Worm (Caenorhabditis elegans) whole organism, L1 larva: Measurements from ENCODE around the gene srr-8.
A peak's percentile ranks its signal among the peaks of the same experiment; 100 is the strongest.

Experiments
- C04F5.9 ChIP-seq: sonication (generic microtip); optimal IDR thresholded peaks from 2 replicates; lab custom pipeline; 2016; ENCODE audit warnings: missing genetic modification characterization, missing compliant biosample characterization
- C34B4.2 ChIP-seq: sonication (generic microtip); optimal IDR thresholded peaks from 2 replicates; lab custom pipeline; 2017; ENCODE audit warnings: mild to moderate bottlenecking, missing genetic modification characterization, missing compliant biosample characterization
- F16B12.6 ChIP-seq: fragments of 150-350 bp; optimal IDR thresholded peaks from 2 replicates; lab custom pipeline; 2014; ENCODE audit warnings: missing biosample characterization, missing genetic modification characterization
- alr-1 ChIP-seq: fragments of 200-800 bp; sonication (Bioruptor generic); optimal IDR thresholded peaks from 2 replicates; lab custom pipeline; 2018; ENCODE audit warnings: borderline replicate concordance, mild to moderate bottlenecking, missing genetic modification characterization, missing compliant biosample characterization
- blmp-1 ChIP-seq: fragments of 150-350 bp; optimal IDR thresholded peaks from 2 replicates; lab custom pipeline; 2014; ENCODE audit warnings: missing biosample characterization, missing genetic modification characterization
- ceh-8 ChIP-seq: fragments of 200-800 bp; sonication (Bioruptor generic); optimal IDR thresholded peaks from 2 replicates; lab custom pipeline; 2018; ENCODE audit warnings: mild to moderate bottlenecking, missing genetic modification characterization, moderate library complexity, missing compliant biosample characterization
- ceh-82 ChIP-seq, 3 experiments: fragments of 150-350 bp in 1 of 3; sonication (generic microtip) in 2 of 3; optimal IDR thresholded peaks; 2 replicates each; lab custom pipeline; 2014 to 2017; ENCODE audit warnings: missing biosample characterization in 3 of 3, missing genetic modification characterization in 3 of 3
- ceh-88 ChIP-seq: fragments of 200-800 bp; sonication (Bioruptor generic); IDR thresholded peaks from 2 replicates; pipeline ENCODE4 v1.3.6; 2022; ENCODE audit warnings: missing genetic modification characterization, missing compliant biosample characterization
- dpl-1 ChIP-seq, 3 experiments: fragments of 150-350 bp in 2 of 3; sonication (generic microtip) in 1 of 3; optimal IDR thresholded peaks; 2 replicates each; lab custom pipeline; 2014 to 2017; ENCODE audit warnings: missing biosample characterization in 3 of 3, missing genetic modification characterization in 3 of 3, missing genetic modification reagents in 3 of 3
- dsc-1 ChIP-seq: sonication (generic microtip); optimal IDR thresholded peaks from 2 replicates; lab custom pipeline; 2016; ENCODE audit warnings: mild to moderate bottlenecking, missing genetic modification characterization, missing compliant biosample characterization
- efl-1 ChIP-seq, 4 experiments: fragments of 150-350 bp; optimal IDR thresholded peaks in 3 of 4; peaks in 1 of 4; 1 replicate in 1 of 4; 2 replicates in 3 of 4; lab custom pipeline; 2014; ENCODE audit warnings: missing biosample characterization in 2 of 4, missing genetic modification characterization in 2 of 4, missing genetic modification reagents in 2 of 4
- fkh-4 ChIP-seq: sonication (generic microtip); optimal IDR thresholded peaks from 2 replicates; lab custom pipeline; 2016; ENCODE audit warnings: missing compliant biosample characterization, missing genetic modification characterization, borderline replicate concordance
- fos-1 ChIP-seq: fragments of 150-350 bp; optimal IDR thresholded peaks from 2 replicates; lab custom pipeline; 2014; ENCODE audit warnings: missing biosample characterization, missing genetic modification characterization
- grh-1 ChIP-seq: fragments of 200-800 bp; sonication (Bioruptor generic); IDR thresholded peaks from 2 replicates; pipeline ENCODE4 v1.3.6; 2022; ENCODE audit warnings: missing genetic modification reagents, missing genetic modification characterization, missing compliant biosample characterization
- hlh-4 ChIP-seq: sonication (generic microtip); optimal IDR thresholded peaks from 2 replicates; lab custom pipeline; 2016; ENCODE audit warnings: mild to moderate bottlenecking, missing genetic modification characterization, missing compliant biosample characterization
- isw-1 ChIP-seq: fragments of 200-800 bp; sonication (Bioruptor generic); IDR thresholded peaks from 2 replicates; pipeline ENCODE4 v1.3.6; 2022; ENCODE audit warnings: missing genetic modification characterization, missing compliant biosample characterization
- lin-15B ChIP-seq: fragments of 150-350 bp; sonication (generic microtip); optimal IDR thresholded peaks from 3 replicates; lab custom pipeline; 2014; ENCODE audit warnings: missing biosample characterization, missing genetic modification characterization
- lin-35 ChIP-seq, 2 experiments: fragments of 150-350 bp; optimal IDR thresholded peaks; 2 replicates each; lab custom pipeline; 2014; ENCODE audit warnings: missing biosample characterization in 2 of 2, missing genetic modification characterization in 2 of 2, missing genetic modification reagents in 2 of 2
- mab-9 ChIP-seq: fragments of 200-800 bp; sonication (Bioruptor generic); IDR thresholded peaks from 2 replicates; pipeline ENCODE4 v1.3.6; 2022; ENCODE audit warnings: missing genetic modification reagents, missing genetic modification characterization, missing compliant biosample characterization
- nhr-11 ChIP-seq: fragments of 150-350 bp; optimal IDR thresholded peaks from 2 replicates; lab custom pipeline; 2014; ENCODE audit warnings: missing biosample characterization, missing genetic modification characterization
- nhr-19 ChIP-seq: fragments of 200-800 bp; sonication (Bioruptor generic); conservative IDR thresholded peaks from 2 replicates; pipeline ENCODE4 v1.3.6; 2022; ENCODE audit warnings: missing genetic modification characterization, missing compliant biosample characterization
- nhr-47 ChIP-seq: sonication (generic microtip); optimal IDR thresholded peaks from 2 replicates; lab custom pipeline; 2016; ENCODE audit warnings: mild to moderate bottlenecking, missing genetic modification characterization, moderate library complexity, missing compliant biosample characterization
- nhr-71 ChIP-seq: sonication (generic microtip); optimal IDR thresholded peaks from 2 replicates; lab custom pipeline; 2016; ENCODE audit warnings: mild to moderate bottlenecking, missing genetic modification characterization, moderate library complexity, missing compliant biosample characterization
- nhr-90 ChIP-seq: sonication (generic microtip); optimal IDR thresholded peaks from 2 replicates; lab custom pipeline; 2016; ENCODE audit warnings: mild to moderate bottlenecking, missing genetic modification characterization, missing compliant biosample characterization; ENCODE audit not compliant: poor library complexity
- rnt-1 ChIP-seq: sonication (generic microtip); optimal IDR thresholded peaks from 2 replicates; lab custom pipeline; 2016; ENCODE audit warnings: mild to moderate bottlenecking, missing genetic modification characterization, moderate library complexity, missing compliant biosample characterization
- swsn-7 ChIP-seq: sonication (generic microtip); optimal IDR thresholded peaks from 2 replicates; lab custom pipeline; 2016; ENCODE audit warnings: missing genetic modification characterization, missing compliant biosample characterization
- tbx-2 ChIP-seq: sonication (generic microtip); optimal IDR thresholded peaks from 2 replicates; lab custom pipeline; 2016; ENCODE audit warnings: missing genetic modification characterization, missing compliant biosample characterization
- unc-86 ChIP-seq: sonication (generic microtip); optimal IDR thresholded peaks from 2 replicates; lab custom pipeline; 2016; ENCODE audit warnings: missing genetic modification characterization, missing compliant biosample characterization
- unc-98 ChIP-seq: fragments of 200-800 bp; sonication (Bioruptor generic); IDR thresholded peaks from 2 replicates; pipeline ENCODE4 v1.3.6; 2022; ENCODE audit warnings: missing genetic modification characterization, missing compliant biosample characterization
- xbp-1 ChIP-seq: sonication (generic microtip); optimal IDR thresholded peaks from 2 replicates; lab custom pipeline; 2016; ENCODE audit warnings: missing genetic modification characterization, missing compliant biosample characterization

srr-8 gene

DNA sequence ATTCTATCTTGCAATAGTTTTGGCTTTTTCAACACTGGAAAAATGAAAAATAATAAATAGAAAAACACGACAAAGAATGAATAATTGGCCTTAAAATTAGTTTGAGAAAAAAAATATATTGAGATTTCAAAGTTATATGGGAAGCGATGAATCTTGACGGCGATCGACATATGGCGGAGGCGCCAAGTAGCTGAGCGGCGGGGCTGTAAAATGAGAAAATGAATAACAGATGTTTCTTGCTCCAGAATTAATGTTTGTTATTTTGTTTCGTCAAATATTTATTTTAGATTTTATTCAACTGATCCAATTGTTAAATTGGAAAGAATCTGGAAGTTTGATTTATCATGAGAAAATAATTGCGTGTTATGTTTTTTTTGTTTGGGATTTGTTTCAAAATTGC lies 38.1 kb downstream of the srr-8 start, which contains the start of gene K11D12.11:
TSS of gene K11D12.11 (minus strand) at position 42 of the 400 bp plus-strand sequence.
- no peak for TF ChIP-seq dpl-1 (GFP tag; optimal IDR thresholded peaks at IDR 0.05; lab: Kevin White, UChicago)
- peak; percentile 83 for TF ChIP-seq fkh-4 (tag; lab: Kevin White, UChicago)
- TF ChIP-seq ceh-82 (tag; optimal IDR thresholded peaks at IDR 0.05; lab: Kevin White, UChicago): no peak
- peak; percentile 97 for TF ChIP-seq dsc-1 (tag; lab: Kevin White, UChicago)

- TF ChIP-seq swsn-7 (tag; lab: Kevin White, UChicago) (no peak), blmp-1 (tag; lab: Kevin White, UChicago) (peak; percentile 71), fos-1 (tag; lab: Kevin White, UChicago) (no peak), ceh-8 (GFP tag; lab: Kevin White, UChicago) (no peak)
Measured at ce11 chrV:5040925-5041324, 39.4 kb downstream of the srr-8 start, which contains the start of gene K11D12.8. Gene K11D12.8 (minus strand): TSS chrV:5041001.

- TF ChIP-seq F16B12.6 (tag; lab: Kevin White, UChicago) (no peak), ceh-82 (tag; optimal IDR thresholded peaks at IDR 0.05; lab: Kevin White, UChicago) (no peak), C34B4.2 (tag; lab: Kevin White, UChicago) (no peak), nhr-90 (tag; lab: Kevin White, UChicago) (no peak), grh-1 (GFP tag; lab: Robert Waterston, UW) (no peak), lin-35 (GFP tag; optimal IDR thresholded peaks at IDR 0.05; lab: Kevin White, UChicago) (no peak), ceh-8 (GFP tag; lab: Kevin White, UChicago) (no peak), ceh-88 (GFP tag; lab: Robert Waterston, UW) (no peak), unc-86 (tag; lab: Kevin White, UChicago) (no peak), xbp-1 (tag; lab: Kevin White, UChicago) (no peak), alr-1 (tag; lab: Kevin White, UChicago) (no peak)
Measured at ce11 chrV:5046103-5046502, 44.6 kb downstream of the srr-8 start, which contains the start of gene exc-14. Gene exc-14 (minus strand): TSS chrV:5046203.

DNA sequence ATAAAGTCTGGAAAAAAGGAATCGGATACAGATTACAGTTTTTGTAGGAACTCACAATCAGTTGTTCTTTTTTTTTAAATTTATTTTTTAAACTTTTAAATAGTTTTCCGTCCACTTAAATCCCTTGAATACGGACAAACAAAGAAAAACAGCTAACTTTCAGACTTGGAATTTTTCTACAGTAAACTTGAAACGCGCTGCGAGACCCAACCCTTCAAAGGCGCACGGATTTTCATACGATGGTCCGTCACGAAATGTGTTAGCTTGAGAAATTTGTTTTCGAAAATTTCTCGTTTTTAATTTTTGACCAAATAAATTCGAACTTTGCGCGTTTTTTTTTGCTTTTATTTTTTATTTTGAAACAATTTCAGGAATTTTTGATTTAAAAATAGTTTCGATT lies 45.1 kb downstream of the srr-8 start:
- no peak for TF ChIP-seq lin-15B (tag; lab: Kevin White, UChicago)
- TF ChIP-seq nhr-19 (GFP tag; lab: Robert Waterston, UW): no peak
- no peak for TF ChIP-seq C04F5.9 (tag; lab: Kevin White, UChicago)
- TF ChIP-seq hlh-4 (tag; lab: Kevin White, UChicago): no peak
- no peak for TF ChIP-seq nhr-11 (tag; lab: Kevin White, UChicago)
- TF ChIP-seq ceh-88 (GFP tag; lab: Robert Waterston, UW): no peak
- TF ChIP-seq, all 84 proteins: peak for 0

DNA sequence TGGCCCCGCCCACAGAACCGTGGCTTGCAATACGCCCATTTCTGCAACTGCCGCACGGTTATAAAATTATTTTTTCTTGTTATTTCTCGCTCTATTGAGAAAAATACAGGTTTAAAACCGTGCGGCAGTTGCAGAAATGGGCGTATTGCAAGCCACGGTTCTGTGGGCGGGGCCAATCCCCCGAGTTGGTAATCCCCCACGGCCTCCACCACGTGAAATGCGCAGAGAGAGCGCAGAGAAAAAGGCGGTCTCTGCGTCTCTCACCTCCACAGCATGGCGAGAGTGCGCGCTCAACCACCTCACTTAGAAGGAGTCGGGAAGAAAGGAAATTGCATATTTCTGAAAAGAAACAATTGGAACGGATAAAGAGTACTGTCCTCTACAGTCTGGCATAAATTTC lies 45.7 kb downstream of the srr-8 start:
- TF ChIP-seq rnt-1 (tag; lab: Kevin White, UChicago) (peak; percentile 59), grh-1 (GFP tag; lab: Robert Waterston, UW) (peak; percentile 93), isw-1 (GFP tag; lab: Robert Waterston, UW) (peak; percentile 80), nhr-47 (tag; lab: Kevin White, UChicago) (peak; percentile 48), nhr-71 (tag; lab: Kevin White, UChicago) (peak; percentile 45), ceh-88 (GFP tag; lab: Robert Waterston, UW) (peak; percentile 68), unc-98 (GFP tag; lab: Robert Waterston, UW) (peak; percentile 75), nhr-19 (GFP tag; lab: Robert Waterston, UW) (peak; percentile 93), tbx-2 (peak; percentile 10), efl-1 (optimal IDR thresholded peaks at IDR 0.05; lab: Kevin White, UChicago) (peak in 1 of 2 experiments; percentile 4), efl-1 (GFP tag; optimal IDR thresholded peaks at IDR 0.05 in 1 of 2; lab: Kevin White, UChicago) (peak in 1 of 2 experiments; percentile 53), mab-9 (GFP tag; lab: Robert Waterston, UW) (peak; percentile 90)
- TF ChIP-seq, all 84 proteins: peak for 11; not testable (repeated sequence) for 73
